Fruit fly (Drosophila melanogaster): Measurements from ENCODE around the gene Osi3.

Gene Osi3

dm6 chr3R:6233104-6233503, 17.5 kb downstream of the Osi3 start (continued):
- no peak for TF ChIP-seq lz (GFP tag; optimal IDR thresholded peaks at IDR 0.05)
- TF ChIP-seq CG6792 (GFP tag; optimal IDR thresholded peaks at IDR 0.05): peak; percentile 34
- no peak for TF ChIP-seq CG7368 (GFP tag; optimal IDR thresholded peaks at IDR 0.05)
- TF ChIP-seq Ets21C (GFP tag; optimal IDR thresholded peaks at IDR 0.05): no peak
- TF ChIP-seq CG6854 (GFP tag; optimal IDR thresholded peaks at IDR 0.05): no peak
- TF ChIP-seq ss (GFP tag; optimal IDR thresholded peaks at IDR 0.05): no peak
- no peak for TF ChIP-seq salr (GFP tag; optimal IDR thresholded peaks at IDR 0.05)
- peak; percentile 17 for TF ChIP-seq Sox102F (GFP tag; optimal IDR thresholded peaks at IDR 0.05)
- TF ChIP-seq CG11902 (GFP tag; optimal IDR thresholded peaks at IDR 0.05): no peak
- peak; percentile 87 for TF ChIP-seq CG32006 (GFP tag; optimal IDR thresholded peaks at IDR 0.05)
- TF ChIP-seq CG8319 (GFP tag; optimal IDR thresholded peaks at IDR 0.05): no peak

- TF ChIP-seq CG6808 (GFP tag; optimal IDR thresholded peaks at IDR 0.05) (no peak), Eip78C (GFP tag) (peak; percentile 38)
Measured at dm6 chr3R:6234189-6234758, 18.6 kb downstream of the Osi3 start, which contains the start of gene Osi6. TSS of gene Osi6 (plus strand) at chr3R:6234708.

DNA sequence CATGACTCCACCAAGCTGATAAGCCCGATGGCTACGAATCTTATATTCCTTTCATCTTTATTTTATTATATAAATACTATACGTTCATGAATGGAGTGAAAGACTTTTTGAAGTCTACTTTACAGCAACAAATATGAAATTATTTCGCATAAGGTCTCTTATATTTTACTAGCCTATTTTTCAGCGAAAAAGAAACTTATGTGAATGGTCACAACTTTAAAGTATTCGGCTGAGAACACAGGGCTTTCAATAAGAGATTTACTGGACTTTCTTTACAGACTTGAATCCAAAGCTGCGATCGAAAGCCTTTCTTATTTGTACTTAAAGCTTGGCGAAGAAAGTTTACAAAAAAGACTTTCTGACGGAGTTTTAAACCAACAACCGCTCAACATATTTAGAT, 23.3 kb downstream of the Osi3 start:
- TF ChIP-seq achi (GFP tag; optimal IDR thresholded peaks at IDR 0.05): no peak
- no peak for TF ChIP-seq CG34406 (GFP tag; optimal IDR thresholded peaks at IDR 0.05)
- no peak for TF ChIP-seq Hr38 (GFP tag; optimal IDR thresholded peaks at IDR 0.05)
- no peak for TF ChIP-seq Eip75B (GFP tag; optimal IDR thresholded peaks at IDR 0.05)
- no peak for TF ChIP-seq CG6276 (GFP tag; optimal IDR thresholded peaks at IDR 0.05)
- TF ChIP-seq spab (GFP tag; optimal IDR thresholded peaks at IDR 0.05): no peak
- no peak for TF ChIP-seq Eip78C (GFP tag)
- no peak for TF ChIP-seq Hr4 (GFP tag; optimal IDR thresholded peaks at IDR 0.05)
- TF ChIP-seq cyc (GFP tag; optimal IDR thresholded peaks at IDR 0.05): no peak
- no peak for TF ChIP-seq CG11762 (GFP tag; optimal IDR thresholded peaks at IDR 0.05; ENCODE audit: insufficient read depth)
- TF ChIP-seq CG8632 (GFP tag; optimal IDR thresholded peaks at IDR 0.05): no peak
- no peak for TF ChIP-seq Blimp-1 (GFP tag; optimal IDR thresholded peaks at IDR 0.05)
- no peak for TF ChIP-seq CG6808 (GFP tag; optimal IDR thresholded peaks at IDR 0.05)
- TF ChIP-seq Sox102F (GFP tag; optimal IDR thresholded peaks at IDR 0.05): no peak
- no peak for TF ChIP-seq CG8119 (GFP tag; IDR thresholded peaks at IDR 0.05)
- no peak for TF ChIP-seq Smox (GFP tag; optimal IDR thresholded peaks at IDR 0.05)

dm6 chr3R:6240263-6240662, 24.6 kb downstream of the Osi3 start:
- TF ChIP-seq Blimp-1 (GFP tag; optimal IDR thresholded peaks at IDR 0.05) (peak; percentile 73), Eip78C (GFP tag) (no peak)

DNA sequence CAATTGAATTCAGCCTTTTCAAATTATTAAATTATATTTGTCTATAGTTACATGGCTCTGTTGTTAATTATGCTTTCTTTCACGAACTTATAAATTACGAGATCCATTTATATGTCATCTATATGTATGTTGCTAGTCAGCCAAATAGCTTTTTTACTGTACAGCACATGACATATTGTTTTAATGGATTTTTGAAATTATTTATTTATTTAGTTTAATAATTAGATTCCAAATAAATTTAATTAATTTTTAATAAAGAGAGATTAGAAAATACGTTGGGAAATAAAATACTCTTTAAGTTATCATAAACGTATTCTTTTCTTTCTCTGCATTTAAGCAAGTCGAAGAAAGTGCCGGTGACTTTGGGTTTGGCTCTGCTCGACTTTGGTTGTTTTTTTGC, 25.7 kb downstream of the Osi3 start:
- TF ChIP-seq pdm3 (GFP tag; optimal IDR thresholded peaks at IDR 0.05) (peak; percentile 18), CG6276 (GFP tag; optimal IDR thresholded peaks at IDR 0.05) (peak; percentile 77), CG6808 (GFP tag; optimal IDR thresholded peaks at IDR 0.05) (no peak), CG32006 (GFP tag; optimal IDR thresholded peaks at IDR 0.05) (peak; percentile 92), CG34406 (GFP tag; optimal IDR thresholded peaks at IDR 0.05) (peak; percentile 34), net (GFP tag; optimal IDR thresholded peaks at IDR 0.05) (peak; percentile 27), achi (GFP tag; optimal IDR thresholded peaks at IDR 0.05) (peak; percentile 39), CG1621 (tag; optimal IDR thresholded peaks at IDR 0.05) (no peak), fd85E (GFP tag; optimal IDR thresholded peaks at IDR 0.05) (no peak), CG15336 (GFP tag; IDR thresholded peaks at IDR 0.05) (peak; percentile 54), eg (GFP tag; IDR thresholded peaks at IDR 0.05) (peak; percentile 38; the same call in 1 of the 3 replicates), Hr39 (GFP tag; optimal IDR thresholded peaks at IDR 0.05) (no peak), Eip78C (GFP tag) (peak; percentile 75), Hr4 (GFP tag; optimal IDR thresholded peaks at IDR 0.05) (peak; percentile 75), CG6854 (GFP tag; optimal IDR thresholded peaks at IDR 0.05) (no peak), CG4318 (GFP tag; optimal IDR thresholded peaks at IDR 0.05) (peak; percentile 69), CG8119 (GFP tag; IDR thresholded peaks at IDR 0.05) (peak; percentile 67), CG3919 (GFP tag; optimal IDR thresholded peaks at IDR 0.05) (peak; percentile 39), acj6 (GFP tag; optimal IDR thresholded peaks at IDR 0.05) (peak; percentile 25), salr (GFP tag; optimal IDR thresholded peaks at IDR 0.05) (peak in 1 of 2 experiments; percentile 36), CG6792 (GFP tag; optimal IDR thresholded peaks at IDR 0.05) (peak; percentile 24), dac (GFP tag; optimal IDR thresholded peaks at IDR 0.05) (peak; percentile 59), OdsH (GFP tag; optimal IDR thresholded peaks at IDR 0.05) (peak; percentile 58)
